Worm (Caenorhabditis elegans): ENCODE results near the gene B0507.1.

Gene B0507.1

ce11 chrV:8776270-8776669 is at the start of gene B0507.1:
B0507.1 (plus strand) TSS chrV:8776570.
- TF ChIP-seq unc-62 (GFP tag; optimal IDR thresholded peaks at IDR 0.05): no peak

ce11 chrV:8727077-8727476 is 49.3 kb upstream of the B0507.1 start, which contains the start of gene ZC196.9:
ZC196.9 (minus strand) TSS chrV:8727177.
- TF ChIP-seq unc-62 (GFP tag; optimal IDR thresholded peaks at IDR 0.05): no peak

- TF ChIP-seq unc-62 (GFP tag; optimal IDR thresholded peaks at IDR 0.05): no peak
Measured at ce11 chrV:8729100-8729499, 47.3 kb upstream of the B0507.1 start, which contains the start of gene ZC196.5. ZC196.5 (plus strand) TSS chrV:8729400.

- TF ChIP-seq unc-62 (GFP tag; optimal IDR thresholded peaks at IDR 0.05): no peak
Measured at ce11 chrV:8730991-8731390, 45.4 kb upstream of the B0507.1 start.

- TF ChIP-seq unc-62 (GFP tag; optimal IDR thresholded peaks at IDR 0.05): no peak
Measured at ce11 chrV:8732934-8733333, 43.4 kb upstream of the B0507.1 start, which contains the start of gene ZC196.4. ZC196.4 (plus strand) TSS chrV:8733106.

- no peak for TF ChIP-seq unc-62 (GFP tag; optimal IDR thresholded peaks at IDR 0.05)
Measured at ce11 chrV:8736369-8736768, 40.0 kb upstream of the B0507.1 start, which contains the start of gene ZC196.3. ZC196.3 (plus strand) TSS chrV:8736669.

ce11 chrV:8739136-8739535 is 37.2 kb upstream of the B0507.1 start, which contains the start of gene ZC196.2:
ZC196.2 (plus strand) TSS chrV:8739436.
- TF ChIP-seq unc-62 (GFP tag; optimal IDR thresholded peaks at IDR 0.05): no peak

ce11 chrV:8745858-8746257 is 30.5 kb upstream of the B0507.1 start, which contains the start of gene B0507.6:
B0507.6 (plus strand) TSS chrV:8746158.
- no peak for TF ChIP-seq unc-62 (GFP tag; optimal IDR thresholded peaks at IDR 0.05)

ce11 chrV:8753395-8753794 is 23.0 kb upstream of the B0507.1 start, which contains the start of gene B0507.5:
B0507.5 (plus strand) TSS chrV:8753695.
- TF ChIP-seq unc-62 (GFP tag; optimal IDR thresholded peaks at IDR 0.05): no peak

ce11 chrV:8754670-8755069 is 21.7 kb upstream of the B0507.1 start, which contains the start of gene B0507.4:
B0507.4 (plus strand) TSS chrV:8754970.
- TF ChIP-seq unc-62 (GFP tag; optimal IDR thresholded peaks at IDR 0.05): no peak

- no peak for TF ChIP-seq unc-62 (GFP tag; optimal IDR thresholded peaks at IDR 0.05)
Measured at ce11 chrV:8758618-8759017, 17.8 kb upstream of the B0507.1 start, which contains the start of gene B0507.7. B0507.7 (minus strand) TSS chrV:8758718.

- TF ChIP-seq unc-62 (GFP tag; optimal IDR thresholded peaks at IDR 0.05): no peak
Measured at ce11 chrV:8760416-8760815, 16.0 kb upstream of the B0507.1 start, which contains the start of gene ddn-1. ddn-1 (minus strand) TSS chrV:8760516.

ce11 chrV:8762861-8763260 is 13.5 kb upstream of the B0507.1 start, which contains the start of gene B0507.8:
B0507.8 (minus strand) TSS chrV:8762961.
- TF ChIP-seq unc-62 (GFP tag; optimal IDR thresholded peaks at IDR 0.05): no peak

- no peak for TF ChIP-seq unc-62 (GFP tag; optimal IDR thresholded peaks at IDR 0.05)
Measured at ce11 chrV:8765938-8766337, 10.4 kb upstream of the B0507.1 start, which contains the start of gene B0507.9. B0507.9 (minus strand) TSS chrV:8766038.

- TF ChIP-seq unc-62 (GFP tag; optimal IDR thresholded peaks at IDR 0.05): no peak
Measured at ce11 chrV:8767041-8767440, 9.3 kb upstream of the B0507.1 start.

ce11 chrV:8767493-8767892 is 8.9 kb upstream of the B0507.1 start:
- no peak for TF ChIP-seq unc-62 (GFP tag; optimal IDR thresholded peaks at IDR 0.05)

- no peak for TF ChIP-seq unc-62 (GFP tag; optimal IDR thresholded peaks at IDR 0.05)
Measured at ce11 chrV:8768481-8768959, 7.8 kb upstream of the B0507.1 start, which contains the start of gene B0507.3. B0507.3 (plus strand) TSS chrV:8768909.

All from whole organism, dauer.